Fruit fly (Drosophila melanogaster) whole organism, embryonic: ENCODE measurements around the gene CG11307.

Source experiments
- Asciz ChIP-seq: fragments of 200-800 bp; sonication (Bioruptor generic); optimal IDR thresholded peaks from 2 replicates; lab custom pipeline; 2017; ENCODE audit warnings: missing biosample characterization, mild to moderate bottlenecking, missing genetic modification characterization, missing genetic modification reagents
- Atf-2 ChIP-seq: fragments of 200-800 bp; sonication (Bioruptor generic); optimal IDR thresholded peaks from 2 replicates; lab custom pipeline; 2016; ENCODE audit warnings: missing biosample characterization, missing genetic modification characterization
- BEAF-32 ChIP-seq: fragments of 200-800 bp; sonication (Bioruptor generic); optimal IDR thresholded peaks from 3 replicates; lab custom pipeline; 2017; ENCODE audit warnings: missing biosample characterization, missing genetic modification characterization, mild to moderate bottlenecking, moderate library complexity, missing genetic modification reagents
- CG10274 ChIP-seq: fragments of 200-800 bp; sonication (Bioruptor generic); optimal IDR thresholded peaks from 3 replicates; lab custom pipeline; 2017; ENCODE audit warnings: missing biosample characterization, mild to moderate bottlenecking, missing genetic modification characterization
- CG11723 ChIP-seq: fragments of 200-800 bp; sonication (Bioruptor generic); optimal IDR thresholded peaks from 2 replicates; lab custom pipeline; 2017; ENCODE audit warnings: missing biosample characterization, mild to moderate bottlenecking, missing genetic modification characterization
- CG17361 ChIP-seq: fragments of 200-800 bp; sonication (Bioruptor generic); IDR thresholded peaks from 3 replicates; pipeline ENCODE4 v1.3.6; 2022; ENCODE audit warnings: missing biosample characterization, missing genetic modification characterization
- CG2120 ChIP-seq: fragments of 200-800 bp; sonication (Bioruptor generic); optimal IDR thresholded peaks from 3 replicates; lab custom pipeline; 2016; ENCODE audit warnings: missing biosample characterization, missing genetic modification characterization
- CG4820 ChIP-seq: fragments of 200-800 bp; sonication (Bioruptor generic); optimal IDR thresholded peaks from 3 replicates; lab custom pipeline; 2016; ENCODE audit warnings: missing biosample characterization, missing genetic modification characterization
- CG6272 ChIP-seq: fragments of 200-800 bp; sonication (Bioruptor generic); IDR thresholded peaks from 2 replicates; pipeline ENCODE4 v1.3.6; 2022; ENCODE audit warnings: missing biosample characterization, missing genetic modification characterization
- CG8281 ChIP-seq: fragments of 200-800 bp; sonication (Bioruptor generic); optimal IDR thresholded peaks from 2 replicates; lab custom pipeline; 2018; ENCODE audit warnings: missing biosample characterization, mild to moderate bottlenecking, missing genetic modification characterization, moderate library complexity
- CG8290 ChIP-seq, 3 experiments: fragments of 200-800 bp; sonication (Bioruptor generic); optimal IDR thresholded peaks; 2 replicates each; lab custom pipeline; 2016 to 2019; ENCODE audit warnings: missing biosample characterization in 3 of 3, missing genetic modification characterization in 3 of 3, mild to moderate bottlenecking in 2 of 3, moderate library complexity in 1 of 3
- Camta ChIP-seq: fragments of 200-800 bp; sonication (Bioruptor generic); optimal IDR thresholded peaks from 2 replicates; lab custom pipeline; 2016; ENCODE audit warnings: missing biosample characterization, missing genetic modification characterization
- D ChIP-seq, 2 experiments: fragments of 200-800 bp in 1 of 2; fragments of >200 bp in 1 of 2; sonication (Bioruptor generic) in 1 of 2; optimal IDR thresholded peaks; 2 replicates in 1 of 2; 3 replicates in 1 of 2; lab custom pipeline; 2017; ENCODE audit warnings: mild to moderate bottlenecking in 1 of 2, missing biosample characterization in 1 of 2, missing genetic modification characterization in 1 of 2, missing genetic modification reagents in 1 of 2
- Dfd ChIP-seq, 2 experiments: fragments of >200 bp; optimal IDR thresholded peaks; 2 replicates each; lab custom pipeline; 2017; ENCODE audit warnings: missing biosample characterization in 2 of 2, missing genetic modification characterization in 2 of 2
- GATAe ChIP-seq: fragments of 200-800 bp; sonication (Bioruptor generic); conservative IDR thresholded peaks from 2 replicates; pipeline ENCODE4 v1.3.6; 2022; ENCODE audit warnings: missing biosample characterization, missing genetic modification characterization
- MTF-1 ChIP-seq: fragments of 200-800 bp; sonication (Bioruptor generic); optimal IDR thresholded peaks from 2 replicates; lab custom pipeline; 2018; ENCODE audit warnings: missing biosample characterization, mild to moderate bottlenecking, missing genetic modification characterization, borderline replicate concordance
- Max ChIP-seq: fragments of 200-800 bp; sonication (Bioruptor generic); optimal IDR thresholded peaks from 2 replicates; lab custom pipeline; 2016; ENCODE audit warnings: missing biosample characterization, mild to moderate bottlenecking, missing genetic modification characterization
- Mrtf ChIP-seq: fragments of 200-800 bp; sonication (Bioruptor generic); IDR thresholded peaks from 3 replicates; pipeline ENCODE4 v1.3.6; 2022; ENCODE audit warnings: missing biosample characterization, missing genetic modification characterization
- NC2α ChIP-seq: fragments of 200-800 bp; sonication (Bioruptor generic); optimal IDR thresholded peaks from 2 replicates; lab custom pipeline; 2016; ENCODE audit warnings: missing biosample characterization, missing genetic modification characterization
- NFAT ChIP-seq: fragments of 200-800 bp; sonication (Bioruptor generic); IDR thresholded peaks from 2 replicates; pipeline ENCODE4 v1.3.6; 2022; ENCODE audit warnings: missing biosample characterization, missing genetic modification characterization
- Nf-YA ChIP-seq: fragments of 200-800 bp; sonication (Bioruptor generic); IDR thresholded peaks from 2 replicates; pipeline ENCODE4 v1.3.6; 2022; ENCODE audit warnings: missing biosample characterization, missing genetic modification characterization
- Optix ChIP-seq: fragments of 200-800 bp; sonication (Bioruptor generic); IDR thresholded peaks from 3 replicates; pipeline ENCODE4 v1.3.6; 2022; ENCODE audit warnings: missing biosample characterization, missing genetic modification characterization
- Rx ChIP-seq: fragments of 200-800 bp; sonication (Bioruptor generic); IDR thresholded peaks from 2 replicates; pipeline ENCODE4 v1.3.6; 2022; ENCODE audit warnings: missing biosample characterization, missing genetic modification characterization
- Sin3A ChIP-seq: fragments of >200 bp; optimal IDR thresholded peaks from 2 replicates; lab custom pipeline; 2018
- Sox100B ChIP-seq: fragments of 200-800 bp; sonication (Bioruptor generic); optimal IDR thresholded peaks from 3 replicates; lab custom pipeline; 2018; ENCODE audit warnings: missing biosample characterization, mild to moderate bottlenecking, missing genetic modification characterization
- TFAM ChIP-seq: fragments of 200-800 bp; sonication (Bioruptor generic); optimal IDR thresholded peaks from 2 replicates; lab custom pipeline; 2017; ENCODE audit warnings: missing biosample characterization, missing genetic modification characterization, inconsistent platforms
- az2 ChIP-seq: fragments of 200-800 bp; sonication (Bioruptor generic); optimal IDR thresholded peaks from 3 replicates; lab custom pipeline; 2016; ENCODE audit warnings: missing biosample characterization, missing genetic modification characterization
- btn ChIP-seq: fragments of 200-800 bp; sonication (Bioruptor generic); optimal IDR thresholded peaks from 2 replicates; lab custom pipeline; 2016; ENCODE audit warnings: missing biosample characterization, missing genetic modification characterization
- chinmo ChIP-seq: fragments of 200-800 bp; sonication (Bioruptor generic); IDR thresholded peaks from 4 replicates; pipeline ENCODE4 v1.3.6; 2022; ENCODE audit warnings: missing biosample characterization, missing genetic modification characterization; ENCODE audit not compliant: partially characterized antibody
- crol ChIP-seq: fragments of 200-800 bp; sonication (Bioruptor generic); IDR thresholded peaks from 2 replicates; pipeline ENCODE4 v1.3.6; 2022; ENCODE audit warnings: missing biosample characterization, missing genetic modification characterization
- dmrt11E ChIP-seq: fragments of 200-800 bp; sonication (Bioruptor generic); optimal IDR thresholded peaks from 3 replicates; lab custom pipeline; 2018; ENCODE audit warnings: missing biosample characterization, mild to moderate bottlenecking, missing genetic modification characterization, moderate library complexity
- ewg ChIP-seq: fragments of 200-800 bp; sonication (Bioruptor generic); optimal IDR thresholded peaks from 3 replicates; lab custom pipeline; 2017; ENCODE audit warnings: mild to moderate bottlenecking, missing biosample characterization, missing genetic modification reagents, missing genetic modification characterization
- gro ChIP-seq: fragments of 200-800 bp; sonication (Bioruptor generic); optimal IDR thresholded peaks from 2 replicates; lab custom pipeline; 2016; ENCODE audit warnings: missing biosample characterization, missing genetic modification characterization
- ind ChIP-seq: fragments of 200-800 bp; sonication (Bioruptor generic); optimal IDR thresholded peaks from 3 replicates; lab custom pipeline; 2016; ENCODE audit warnings: missing biosample characterization, missing genetic modification characterization
- jumu ChIP-seq: fragments of 200-800 bp; sonication (Bioruptor generic); optimal IDR thresholded peaks from 3 replicates; lab custom pipeline; 2016; ENCODE audit warnings: missing biosample characterization, missing genetic modification characterization
- kay ChIP-seq: fragments of 200-800 bp; sonication (Bioruptor generic); optimal IDR thresholded peaks from 2 replicates; lab custom pipeline; 2016; ENCODE audit warnings: missing biosample characterization, missing genetic modification characterization
- ken ChIP-seq: fragments of 200-800 bp; sonication (Bioruptor generic); IDR thresholded peaks from 3 replicates; pipeline ENCODE4 v1.3.6; 2022; ENCODE audit warnings: missing biosample characterization, missing genetic modification characterization
- nmo ChIP-seq: fragments of 200-800 bp; sonication (Bioruptor generic); optimal IDR thresholded peaks from 2 replicates; lab custom pipeline; 2018; ENCODE audit warnings: missing biosample characterization, mild to moderate bottlenecking, missing genetic modification characterization, moderate library complexity
- pho ChIP-seq: fragments of 200-800 bp; sonication (Bioruptor generic); optimal IDR thresholded peaks from 2 replicates; lab custom pipeline; 2016; ENCODE audit warnings: missing biosample characterization, missing genetic modification characterization
- salm ChIP-seq: fragments of 200-800 bp; sonication (Bioruptor generic); optimal IDR thresholded peaks from 2 replicates; lab custom pipeline; 2018; ENCODE audit warnings: missing biosample characterization, mild to moderate bottlenecking, missing genetic modification characterization
- shn ChIP-seq: fragments of 200-800 bp; sonication (Bioruptor generic); optimal IDR thresholded peaks from 3 replicates; lab custom pipeline; 2016; ENCODE audit warnings: missing biosample characterization, missing genetic modification characterization
- ssp ChIP-seq: fragments of 200-800 bp; sonication (Bioruptor generic); IDR thresholded peaks from 2 replicates; pipeline ENCODE4 v1.3.6; 2022; ENCODE audit warnings: missing biosample characterization, missing genetic modification characterization
- tap ChIP-seq: fragments of 200-800 bp; optimal IDR thresholded peaks from 3 replicates; lab custom pipeline; 2019; ENCODE audit warnings: missing biosample characterization, mild to moderate bottlenecking, missing genetic modification characterization, moderate library complexity
- twi ChIP-seq: fragments of 200-800 bp; optimal IDR thresholded peaks from 2 replicates; lab custom pipeline; 2019; ENCODE audit warnings: missing biosample characterization, mild to moderate bottlenecking, missing genetic modification characterization, moderate library complexity
- tx ChIP-seq: fragments of 200-800 bp; sonication (Bioruptor generic); optimal IDR thresholded peaks from 2 replicates; lab custom pipeline; 2016; ENCODE audit warnings: missing biosample characterization, missing genetic modification characterization
- wek ChIP-seq: fragments of 200-800 bp; sonication (Bioruptor generic); optimal IDR thresholded peaks from 3 replicates; lab custom pipeline; 2018; ENCODE audit warnings: missing biosample characterization, mild to moderate bottlenecking, missing genetic modification characterization, moderate library complexity

CG11307 gene

DNA sequence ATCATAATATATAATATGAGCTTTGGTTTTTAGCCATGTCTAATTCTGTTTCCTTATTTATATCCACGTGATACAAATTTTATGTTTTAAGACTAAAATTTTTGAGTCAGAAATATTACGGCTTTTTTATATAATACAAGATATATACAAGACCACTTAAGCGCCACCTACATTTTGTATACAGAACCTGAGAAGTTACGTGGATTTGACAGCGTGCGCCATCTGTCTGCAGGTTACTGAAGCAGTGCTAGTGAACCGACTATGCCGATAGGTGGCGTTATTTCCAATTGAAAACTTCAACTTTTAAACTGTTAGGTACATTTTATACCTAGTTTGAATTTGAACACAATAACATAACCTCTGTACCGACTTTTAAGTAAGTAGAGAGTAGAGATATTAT lies 35.3 kb downstream of the CG11307 start (continued):
- TF ChIP-seq CG4820 (GFP tag; lab: Kevin White, UChicago) (peak; percentile 74), Sox100B (GFP tag; lab: Kevin White, UChicago) (no peak), ssp (peak; percentile 32; the same call in 1 of the 2 replicates), chinmo (GFP tag; lab: Robert Waterston, UW) (no peak), D (optimal IDR thresholded peaks at IDR 0.05; lab: Kevin White, UChicago) (no peak), D (GFP tag; optimal IDR thresholded peaks at IDR 0.05; lab: Kevin White, UChicago) (peak; percentile 4), dmrt11E (tag; lab: Kevin White, UChicago) (peak; percentile 64), salm (tag; lab: Kevin White, UChicago) (no peak), pho (GFP tag; lab: Kevin White, UChicago) (peak; percentile 56), Sin3A (lab: Kevin White, UChicago) (no peak), crol (GFP tag; lab: Robert Waterston, UW) (no peak), MTF-1 (GFP tag; lab: Kevin White, UChicago) (peak; percentile 27), ewg (GFP tag; lab: Kevin White, UChicago) (peak; percentile 16), Asciz (GFP tag; lab: Kevin White, UChicago) (no peak), GATAe (GFP tag; lab: Robert Waterston, UW) (no peak), TFAM (no peak), NC2α (peak; percentile 48), ken (GFP tag; lab: Robert Waterston, UW) (peak; percentile 41; the same call in 1 of the 3 replicates), Camta (GFP tag; lab: Kevin White, UChicago) (peak; percentile 65), tx (peak; percentile 46), Optix (peak; percentile 65), twi (tag; lab: Kevin White, UChicago) (peak; percentile 59), gro (GFP tag; lab: Kevin White, UChicago) (peak; percentile 26), jumu (peak; percentile 56), NFAT (GFP tag; lab: Robert Waterston, UW) (peak; percentile 88), CG10274 (GFP tag; lab: Kevin White, UChicago) (no peak), tap (tag; lab: Kevin White, UChicago) (no peak), Nf-YA (GFP tag; lab: Robert Waterston, UW) (no peak), az2 (GFP tag; lab: Kevin White, UChicago) (peak; percentile 83), CG6272 (GFP tag; lab: Robert Waterston, UW) (no peak), CG17361 (peak; percentile 68), CG8281 (tag; lab: Kevin White, UChicago) (no peak), nmo (peak; percentile 73), wek (GFP tag; lab: Kevin White, UChicago) (no peak), CG11723 (GFP tag; lab: Kevin White, UChicago) (no peak), kay (GFP tag; lab: Kevin White, UChicago) (peak; percentile 60), Mrtf (GFP tag; lab: Robert Waterston, UW) (peak; percentile 75), Dfd (GFP tag; optimal IDR thresholded peaks at IDR 0.05; lab: Kevin White, UChicago) (no peak), Rx (GFP tag; lab: Robert Waterston, UW) (0 out of 2 replicates have a peak, but pooled peaks have one; percentile 12), BEAF-32 (GFP tag; lab: Kevin White, UChicago) (no peak), shn (GFP tag; lab: Kevin White, UChicago) (peak; percentile 58), Max (no peak), Atf-2 (GFP tag; lab: Kevin White, UChicago) (peak; percentile 73), ind (GFP tag; lab: Kevin White, UChicago) (peak; percentile 71), CG8290 (GFP tag; optimal IDR thresholded peaks at IDR 0.05; lab: Kevin White, UChicago) (peak; percentile 65), CG8290 (tag; optimal IDR thresholded peaks at IDR 0.05; lab: Kevin White, UChicago) (peak; percentile 12 to 84), CG2120 (GFP tag; lab: Kevin White, UChicago) (peak; percentile 76), btn (GFP tag; lab: Kevin White, UChicago) (no peak)
